Worm (Caenorhabditis elegans) whole organism, early embryonic: ENCODE data around the gene aat-6.

ENCODE experiments used
- B0310.2 ChIP-seq: sonication (generic microtip); optimal IDR thresholded peaks from 2 replicates; lab custom pipeline; 2016; ENCODE audit warnings: mild to moderate bottlenecking, missing genetic modification characterization, missing compliant biosample characterization
- F13C5.2 ChIP-seq: sonication (generic microtip); optimal IDR thresholded peaks from 2 replicates; lab custom pipeline; 2017; ENCODE audit warnings: mild to moderate bottlenecking, missing genetic modification characterization, inconsistent platforms, missing compliant biosample characterization
- aly-1 ChIP-seq: sonication (generic microtip); optimal IDR thresholded peaks from 2 replicates; lab custom pipeline; 2016; ENCODE audit warnings: missing genetic modification characterization, missing compliant biosample characterization
- ama-1 ChIP-seq: fragments of 150-350 bp; optimal IDR thresholded peaks from 2 replicates; lab custom pipeline; 2014
- ceh-13 ChIP-seq: fragments of 200-800 bp; sonication (Bioruptor generic); optimal IDR thresholded peaks from 2 replicates; lab custom pipeline; 2018; ENCODE audit warnings: mild to moderate bottlenecking, missing genetic modification characterization, missing compliant biosample characterization
- ceh-36 ChIP-seq: sonication (generic microtip); optimal IDR thresholded peaks from 2 replicates; lab custom pipeline; 2016; ENCODE audit warnings: missing genetic modification characterization, inconsistent platforms, missing compliant biosample characterization
- ets-7 ChIP-seq: sonication (generic microtip); optimal IDR thresholded peaks from 2 replicates; lab custom pipeline; 2016; ENCODE audit warnings: missing genotype, missing genetic modification characterization, missing compliant biosample characterization
- flt-1 ChIP-seq: fragments of 200-800 bp; sonication (Bioruptor generic); IDR thresholded peaks from 2 replicates; pipeline ENCODE4 v1.3.6; 2022; ENCODE audit warnings: missing genetic modification characterization, missing compliant biosample characterization
- hmbx-1 ChIP-seq: sonication (generic microtip); optimal IDR thresholded peaks from 2 replicates; lab custom pipeline; 2016; ENCODE audit warnings: mild to moderate bottlenecking, missing genetic modification characterization, missing compliant biosample characterization
- hmg-4 ChIP-seq: fragments of 200-800 bp; sonication (Bioruptor generic); optimal IDR thresholded peaks from 2 replicates; lab custom pipeline; 2018; ENCODE audit warnings: mild to moderate bottlenecking, missing genetic modification characterization, missing compliant biosample characterization
- hnd-1 ChIP-seq: sonication (generic microtip); optimal IDR thresholded peaks from 2 replicates; lab custom pipeline; 2016; ENCODE audit warnings: missing genetic modification characterization, missing compliant biosample characterization
- pes-1 ChIP-seq: fragments of 200-800 bp; sonication (Bioruptor generic); IDR thresholded peaks from 2 replicates; pipeline ENCODE4 v1.3.6; 2022; ENCODE audit warnings: missing genetic modification reagents, missing genetic modification characterization, missing compliant biosample characterization
- scrt-1 ChIP-seq: fragments of 200-800 bp; sonication (Bioruptor generic); IDR thresholded peaks from 2 replicates; pipeline ENCODE4 v1.3.6; 2022; ENCODE audit warnings: missing genetic modification characterization, missing compliant biosample characterization
- sea-1 ChIP-seq: fragments of 200-800 bp; sonication (Bioruptor generic); conservative IDR thresholded peaks from 2 replicates; pipeline ENCODE4 v1.3.6; 2022; ENCODE audit warnings: missing genetic modification characterization, missing compliant biosample characterization
- tbx-11 ChIP-seq: fragments of 200-800 bp; sonication (Bioruptor generic); IDR thresholded peaks from 2 replicates; pipeline ENCODE4 v1.3.6; 2022; ENCODE audit warnings: missing genetic modification characterization, missing compliant biosample characterization
- tbx-37 ChIP-seq: fragments of 200-800 bp; sonication (Bioruptor generic); conservative IDR thresholded peaks from 2 replicates; pipeline ENCODE4 v1.3.6; 2022; ENCODE audit warnings: missing genetic modification reagents, missing genetic modification characterization, missing compliant biosample characterization
- tra-4 ChIP-seq: sonication (generic microtip); optimal IDR thresholded peaks from 2 replicates; lab custom pipeline; 2017; ENCODE audit warnings: missing genetic modification characterization, missing compliant biosample characterization

aat-6 gene

ce11 chrV:11439202-11439601 lies 31.3 kb downstream of the aat-6 start:
- TF ChIP-seq ama-1 (lab: Kevin White, UChicago) (no peak), tra-4 (tag; lab: Kevin White, UChicago) (no peak), ets-7 (tag; lab: Kevin White, UChicago) (no peak), hmbx-1 (tag; lab: Kevin White, UChicago) (no peak), scrt-1 (GFP tag; lab: Robert Waterston, UW) (no peak), ceh-36 (no peak), pes-1 (GFP tag; lab: Robert Waterston, UW) (no peak), B0310.2 (tag; lab: Kevin White, UChicago) (no peak), sea-1 (GFP tag; lab: Robert Waterston, UW) (no peak), flt-1 (GFP tag; lab: Robert Waterston, UW) (no peak), tbx-37 (no peak), hnd-1 (tag; lab: Kevin White, UChicago) (no peak), aly-1 (tag; lab: Kevin White, UChicago) (no peak), ceh-13 (GFP tag; lab: Kevin White, UChicago) (no peak), tbx-11 (no peak), F13C5.2 (tag; lab: Kevin White, UChicago) (no peak), hmg-4 (GFP tag; lab: Kevin White, UChicago) (no peak)

- TF ChIP-seq sea-1 (GFP tag; lab: Robert Waterston, UW) (no peak), tbx-11 (no peak), ceh-13 (GFP tag; lab: Kevin White, UChicago) (no peak), tra-4 (tag; lab: Kevin White, UChicago) (no peak), ama-1 (lab: Kevin White, UChicago) (no peak), ets-7 (tag; lab: Kevin White, UChicago) (no peak)
Observed at ce11 chrV:11438464-11438863, 32.0 kb downstream of the aat-6 start, which contains the start of gene dmsr-1. Gene dmsr-1 (plus strand): TSS chrV:11438764.

- no peak for TF ChIP-seq hmbx-1 (tag; lab: Kevin White, UChicago)
- no peak for TF ChIP-seq pes-1 (GFP tag; lab: Robert Waterston, UW)
- TF ChIP-seq tra-4 (tag; lab: Kevin White, UChicago) = no peak
- TF ChIP-seq hmg-4 (GFP tag; lab: Kevin White, UChicago) = no peak
- TF ChIP-seq ceh-13 (GFP tag; lab: Kevin White, UChicago) = no peak
- no peak for TF ChIP-seq hnd-1 (tag; lab: Kevin White, UChicago)
- TF ChIP-seq F13C5.2 (tag; lab: Kevin White, UChicago) = no peak
- TF ChIP-seq flt-1 (GFP tag; lab: Robert Waterston, UW) = no peak
- no peak for TF ChIP-seq ama-1 (lab: Kevin White, UChicago)
- TF ChIP-seq scrt-1 (GFP tag; lab: Robert Waterston, UW) = no peak
- no peak for TF ChIP-seq B0310.2 (tag; lab: Kevin White, UChicago)
- no peak for TF ChIP-seq aly-1 (tag; lab: Kevin White, UChicago)
- no peak for TF ChIP-seq sea-1 (GFP tag; lab: Robert Waterston, UW)
- TF ChIP-seq tbx-37 = no peak
- no peak for TF ChIP-seq ceh-36
Observed at ce11 chrV:11436407-11436806, 34.1 kb downstream of the aat-6 start.

ce11 chrV:11435242-11435641 lies 35.2 kb downstream of the aat-6 start:
- TF ChIP-seq sea-1 (GFP tag; lab: Robert Waterston, UW) (no peak), hmbx-1 (tag; lab: Kevin White, UChicago) (no peak)

ce11 chrV:11430823-11431222 lies 39.6 kb downstream of the aat-6 start:
- TF ChIP-seq aly-1 (tag; lab: Kevin White, UChicago) = no peak
- no peak for TF ChIP-seq pes-1 (GFP tag; lab: Robert Waterston, UW)
- TF ChIP-seq tbx-11 = no peak
- TF ChIP-seq ceh-13 (GFP tag; lab: Kevin White, UChicago) = no peak
- TF ChIP-seq hnd-1 (tag; lab: Kevin White, UChicago) = no peak
- no peak for TF ChIP-seq ama-1 (lab: Kevin White, UChicago)

- TF ChIP-seq tbx-37 (no peak), B0310.2 (tag; lab: Kevin White, UChicago) (no peak), scrt-1 (GFP tag; lab: Robert Waterston, UW) (no peak)
Observed at ce11 chrV:11428728-11429127, 41.7 kb downstream of the aat-6 start.

ce11 chrV:11424565-11424964 lies 45.9 kb downstream of the aat-6 start, which contains the start of gene T26H10.2:
Gene T26H10.2 (minus strand): TSS chrV:11424665.
- TF ChIP-seq tbx-11 = no peak
- no peak for TF ChIP-seq ceh-36
- TF ChIP-seq F13C5.2 (tag; lab: Kevin White, UChicago) = no peak
- TF ChIP-seq B0310.2 (tag; lab: Kevin White, UChicago) = no peak
- TF ChIP-seq sea-1 (GFP tag; lab: Robert Waterston, UW) = no peak
- no peak for TF ChIP-seq tbx-37
- no peak for TF ChIP-seq hmbx-1 (tag; lab: Kevin White, UChicago)
- TF ChIP-seq flt-1 (GFP tag; lab: Robert Waterston, UW) = no peak

- TF ChIP-seq hnd-1 (tag; lab: Kevin White, UChicago) = no peak
- no peak for TF ChIP-seq ceh-36
- TF ChIP-seq tra-4 (tag; lab: Kevin White, UChicago) = no peak
- no peak for TF ChIP-seq ets-7 (tag; lab: Kevin White, UChicago)
- TF ChIP-seq tbx-37 = no peak
- no peak for TF ChIP-seq aly-1 (tag; lab: Kevin White, UChicago)
- TF ChIP-seq hmbx-1 (tag; lab: Kevin White, UChicago) = no peak
- no peak for TF ChIP-seq pes-1 (GFP tag; lab: Robert Waterston, UW)
- no peak for TF ChIP-seq hmg-4 (GFP tag; lab: Kevin White, UChicago)
- no peak for TF ChIP-seq ama-1 (lab: Kevin White, UChicago)
- TF ChIP-seq sea-1 (GFP tag; lab: Robert Waterston, UW) = no peak
- no peak for TF ChIP-seq ceh-13 (GFP tag; lab: Kevin White, UChicago)
- TF ChIP-seq F13C5.2 (tag; lab: Kevin White, UChicago) = no peak
- no peak for TF ChIP-seq flt-1 (GFP tag; lab: Robert Waterston, UW)
- no peak for TF ChIP-seq B0310.2 (tag; lab: Kevin White, UChicago)
- no peak for TF ChIP-seq tbx-11
- TF ChIP-seq scrt-1 (GFP tag; lab: Robert Waterston, UW) = no peak
Observed at ce11 chrV:11421605-11422004, 48.9 kb downstream of the aat-6 start, which contains the start of gene des-2. Gene des-2 (minus strand): TSS chrV:11421705.
